Fruit fly (Drosophila melanogaster) whole organism, adult: ENCODE measurements around the gene Gk1.
A peak's percentile ranks its signal among the peaks of the same experiment; 100 is the strongest.

Experiments used
- CG11617 ChIP-seq: fragments of 200-800 bp; sonication (Bioruptor generic); optimal IDR thresholded peaks from 2 replicates; lab custom pipeline; 2017; ENCODE audit warnings: mild to moderate bottlenecking, missing biosample characterization, missing genetic modification reagents, missing genetic modification characterization
- CG1620 ChIP-seq: fragments of 200-800 bp; sonication (Bioruptor generic); optimal IDR thresholded peaks from 2 replicates; lab custom pipeline; 2016; ENCODE audit warnings: missing biosample characterization, missing genetic modification characterization
- CG5204 ChIP-seq: fragments of 200-800 bp; sonication (Bioruptor generic); optimal IDR thresholded peaks from 2 replicates; lab custom pipeline; 2016; ENCODE audit warnings: missing biosample characterization, missing genetic modification characterization
- Clk ChIP-seq: fragments of 200-800 bp; sonication (Bioruptor generic); optimal IDR thresholded peaks from 2 replicates; lab custom pipeline; 2017; ENCODE audit warnings: missing biosample characterization, missing genetic modification characterization
- cic ChIP-seq: fragments of 200-800 bp; sonication (Bioruptor generic); optimal IDR thresholded peaks from 2 replicates; lab custom pipeline; 2017; ENCODE audit warnings: missing biosample characterization, mild to moderate bottlenecking, missing genetic modification characterization, moderate library complexity
- cnc ChIP-seq, 2 experiments: fragments of >200 bp; optimal IDR thresholded peaks; 2 replicates each; lab custom pipeline; 2017
- kay ChIP-seq: fragments of 200-800 bp; sonication (Bioruptor generic); peaks from one replicate; lab custom pipeline; 2016; ENCODE audit warnings: missing biosample characterization, missing genetic modification characterization, borderline replicate concordance
- tj ChIP-seq: fragments of 200-800 bp; sonication (Bioruptor generic); optimal IDR thresholded peaks from 3 replicates; lab custom pipeline; 2017; ENCODE audit warnings: missing biosample characterization, mild to moderate bottlenecking, missing genetic modification characterization, moderate library complexity

dm6 chr3L:157674-158179, 47.9 kb downstream of the Gk1 start:
- TF ChIP-seq cic (GFP tag; lab: Kevin White, UChicago) = no peak
- TF ChIP-seq cnc (optimal IDR thresholded peaks at IDR 0.05; lab: Kevin White, UChicago) = no peak
- no peak for TF ChIP-seq CG11617 (GFP tag; lab: Kevin White, UChicago)
- TF ChIP-seq Clk (GFP tag; lab: Kevin White, UChicago) = no peak
- TF ChIP-seq kay (GFP tag; lab: Kevin White, UChicago) = no peak
- TF ChIP-seq CG1620 (GFP tag; lab: Kevin White, UChicago) = no peak
- TF ChIP-seq CG5204 (GFP tag; lab: Kevin White, UChicago) = no peak
- peak; percentile 98 for TF ChIP-seq tj
